Worm (Caenorhabditis elegans): ENCODE data around the gene C24A8.5.

- TF ChIP-seq W03F9.2 (tag; optimal IDR thresholded peaks at IDR 0.05) = no peak
- no peak for TF ChIP-seq dao-5 (tag; optimal IDR thresholded peaks at IDR 0.05)
- no peak for TF ChIP-seq him-1 (tag; optimal IDR thresholded peaks at IDR 0.05)
Observed at ce11 chrX:4371988-4372387, 43.3 kb upstream of the C24A8.5 start, which contains the start of gene R160.14.

Data from whole organism, L4/young adult.